Worm (Caenorhabditis elegans): ENCODE data around the gene F33H12.7.
"Not testable (repeated sequence)": the region's sequence is repeated elsewhere in the genome, so short reads cannot be mapped to it uniquely, and the experiment has no call there.

The F33H12.7 gene

DNA sequence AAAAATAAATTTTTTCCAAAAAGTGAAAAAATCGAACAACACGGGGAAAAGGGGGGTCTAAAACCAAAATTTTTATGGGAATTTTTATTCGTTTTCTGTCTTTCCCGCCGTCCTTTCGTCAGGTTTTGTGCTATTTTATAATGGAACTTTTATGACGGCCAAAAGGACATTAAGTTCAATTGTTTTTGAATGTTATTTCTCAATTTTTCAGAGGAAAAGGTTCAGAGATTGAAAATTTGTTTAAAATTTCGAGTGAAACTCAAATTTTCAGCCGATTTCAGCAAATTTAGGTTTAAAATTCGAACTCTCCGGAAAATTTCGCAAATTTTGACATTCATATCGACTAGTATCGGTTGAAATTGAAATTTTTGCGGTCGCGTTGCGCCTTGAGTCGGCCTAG is 22.7 kb downstream of the F33H12.7 start, which contains the start of gene nep-18:
TSS of gene nep-18 (minus strand) at position 101 of the 400 bp plus-strand sequence.
- no peak for TF ChIP-seq nhr-11 (tag; optimal IDR thresholded peaks at IDR 0.05)
- TF ChIP-seq elt-1 (tag; optimal IDR thresholded peaks at IDR 0.05): no peak
- TF ChIP-seq sea-2 (GFP tag; optimal IDR thresholded peaks at IDR 0.05): no peak
- no peak for TF ChIP-seq lin-15B (tag; optimal IDR thresholded peaks at IDR 0.05)
- no peak for TF ChIP-seq ceh-82 (tag; optimal IDR thresholded peaks at IDR 0.05)
- no peak for TF ChIP-seq zag-1 (tag; optimal IDR thresholded peaks at IDR 0.05)
- no peak for TF ChIP-seq mml-1 (tag; optimal IDR thresholded peaks at IDR 0.05)
- TF ChIP-seq ceh-16 (tag; optimal IDR thresholded peaks at IDR 0.05): no peak
- no peak for TF ChIP-seq R02D3.7 (tag; optimal IDR thresholded peaks at IDR 0.05)
- no peak for TF ChIP-seq ztf-4 (tag; optimal IDR thresholded peaks at IDR 0.05)
- TF ChIP-seq ceh-9 (tag; optimal IDR thresholded peaks at IDR 0.05): no peak
- TF ChIP-seq fkh-2 (tag; optimal IDR thresholded peaks at IDR 0.05): no peak
- no peak for TF ChIP-seq nhr-43 (tag; optimal IDR thresholded peaks at IDR 0.05; ENCODE audit: poor library complexity, severe bottlenecking)
- no peak for TF ChIP-seq jun-1 (tag; optimal IDR thresholded peaks at IDR 0.05)
- TF ChIP-seq ztf-11 (tag; optimal IDR thresholded peaks at IDR 0.05): no peak
- no peak for TF ChIP-seq nhr-237 (tag; optimal IDR thresholded peaks at IDR 0.05)
- TF ChIP-seq nhr-23 (tag; optimal IDR thresholded peaks at IDR 0.05): no peak
- no peak for TF ChIP-seq egl-27 (tag; optimal IDR thresholded peaks at IDR 0.05)
- no peak for TF ChIP-seq nhr-12 (tag; optimal IDR thresholded peaks at IDR 0.05)
- TF ChIP-seq nhr-28 (tag; optimal IDR thresholded peaks at IDR 0.05): no peak

DNA sequence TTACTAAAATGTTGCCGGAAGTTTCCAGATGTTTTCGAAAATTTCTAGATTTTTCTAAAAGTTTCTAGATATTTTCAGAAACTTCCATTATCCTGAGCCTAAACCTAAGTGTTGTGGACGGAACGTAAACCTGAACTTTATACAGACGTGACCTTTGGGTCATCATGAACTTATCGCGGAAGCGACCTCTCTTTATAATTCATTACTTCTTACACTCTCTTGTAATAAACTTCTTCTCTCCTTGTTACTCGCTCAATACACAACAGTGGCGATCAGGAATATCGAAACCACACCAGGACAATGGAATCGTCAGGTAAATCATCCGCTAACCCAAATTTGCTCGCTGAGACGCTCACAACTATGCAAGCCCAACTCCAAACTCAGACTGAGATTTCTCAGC is 33.0 kb downstream of the F33H12.7 start, which contains the start of gene K02F6.1:
TSS of gene K02F6.1 (plus strand) at position 301 of the 400 bp plus-strand sequence.
- not testable (repeated sequence) for TF ChIP-seq nhr-12, fos-1, ceh-16 (tag; optimal IDR thresholded peaks at IDR 0.05)

DNA sequence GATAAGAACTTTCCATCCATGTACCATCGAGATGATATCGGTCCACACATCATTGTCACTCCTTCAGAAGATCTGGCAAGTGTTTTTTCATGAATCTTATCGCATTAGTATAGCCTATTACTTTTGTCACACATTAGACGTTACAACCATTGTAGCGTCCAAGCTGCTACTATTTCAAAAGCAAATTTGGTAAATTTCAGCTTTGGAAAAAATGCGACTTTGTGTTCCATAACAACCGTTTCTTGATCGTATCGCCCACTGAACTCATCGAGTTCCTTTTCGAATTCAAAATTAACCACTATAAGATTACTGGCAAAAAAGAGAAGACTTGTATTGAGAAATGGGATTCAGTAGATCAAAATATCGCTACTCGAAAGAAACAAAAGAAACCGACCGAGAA is 33.7 kb downstream of the F33H12.7 start:
- TF ChIP-seq mml-1 (tag; optimal IDR thresholded peaks at IDR 0.05): no peak
- TF ChIP-seq elt-1 (tag; optimal IDR thresholded peaks at IDR 0.05): no peak
- TF ChIP-seq nhr-25 (tag; optimal IDR thresholded peaks at IDR 0.05): no peak
- TF ChIP-seq ceh-9 (tag; optimal IDR thresholded peaks at IDR 0.05): no peak
- TF ChIP-seq lsy-12 (tag; optimal IDR thresholded peaks at IDR 0.05): no peak
- no peak for TF ChIP-seq elt-2 (tag; optimal IDR thresholded peaks at IDR 0.05)

DNA sequence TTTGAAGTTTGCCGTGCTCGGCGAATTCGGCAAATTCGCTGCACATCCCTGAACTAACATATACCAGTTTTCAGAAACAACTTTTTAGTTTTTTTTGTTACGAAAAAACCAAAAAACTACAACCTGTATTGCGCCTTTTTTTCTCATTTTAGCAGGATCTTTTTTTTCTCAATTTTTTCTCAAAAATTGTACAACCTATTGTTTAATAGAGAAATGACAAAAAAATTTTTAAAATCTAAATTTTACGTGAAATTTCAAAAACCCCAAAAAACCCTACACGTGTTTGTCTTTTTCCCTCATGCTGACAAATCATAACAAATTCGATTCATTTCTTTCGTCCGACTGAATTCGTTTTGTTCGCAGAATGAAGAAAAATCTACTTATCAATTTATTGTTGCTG is 40.8 kb downstream of the F33H12.7 start, which contains the start of gene K02F6.3:
TSS of gene K02F6.3 (plus strand) at position 301 of the 400 bp plus-strand sequence.
- TF ChIP-seq nhr-76 (tag; optimal IDR thresholded peaks at IDR 0.05) (no peak), fkh-2 (tag; optimal IDR thresholded peaks at IDR 0.05) (no peak), ceh-16 (tag; optimal IDR thresholded peaks at IDR 0.05) (no peak), ama-1 (optimal IDR thresholded peaks at IDR 0.05) (no peak), nhr-28 (tag; optimal IDR thresholded peaks at IDR 0.05) (no peak), mdl-1 (tag; optimal IDR thresholded peaks at IDR 0.05) (no peak), elt-3 (tag; optimal IDR thresholded peaks at IDR 0.05) (no peak), nhr-25 (tag; optimal IDR thresholded peaks at IDR 0.05) (no peak), lsy-12 (tag; optimal IDR thresholded peaks at IDR 0.05) (no peak), daf-12 (tag; optimal IDR thresholded peaks at IDR 0.05) (no peak), ZK546.5 (tag; optimal IDR thresholded peaks at IDR 0.05) (no peak)

ce11 chrII:2538194-2538593 is 48.5 kb downstream of the F33H12.7 start, which contains the start of gene K02F6.4:
TSS of gene K02F6.4 (plus strand) at chrII:2538494.
- TF ChIP-seq ceh-9 (tag; optimal IDR thresholded peaks at IDR 0.05) (no peak), unc-39 (tag; optimal IDR thresholded peaks at IDR 0.05) (no peak), nhr-237 (tag; optimal IDR thresholded peaks at IDR 0.05) (no peak), nfya-1 (tag; optimal IDR thresholded peaks at IDR 0.05; ENCODE audit: insufficient read depth) (no peak), elt-2 (tag; optimal IDR thresholded peaks at IDR 0.05) (no peak), skn-1 (tag; optimal IDR thresholded peaks at IDR 0.05) (no peak), nhr-12 (tag; optimal IDR thresholded peaks at IDR 0.05) (no peak), nhr-11 (tag; optimal IDR thresholded peaks at IDR 0.05) (no peak), daf-12 (tag; optimal IDR thresholded peaks at IDR 0.05) (no peak), elt-1 (tag; optimal IDR thresholded peaks at IDR 0.05) (no peak), jun-1 (tag; optimal IDR thresholded peaks at IDR 0.05) (no peak), nhr-43 (tag; optimal IDR thresholded peaks at IDR 0.05; ENCODE audit: poor library complexity, severe bottlenecking) (no peak), pqm-1 (tag; optimal IDR thresholded peaks at IDR 0.05) (no peak), R02D3.7 (tag; optimal IDR thresholded peaks at IDR 0.05) (no peak), ztf-11 (tag; optimal IDR thresholded peaks at IDR 0.05) (no peak), lsy-12 (tag; optimal IDR thresholded peaks at IDR 0.05) (no peak), ZK546.5 (tag; optimal IDR thresholded peaks at IDR 0.05) (no peak), ceh-82 (tag; optimal IDR thresholded peaks at IDR 0.05) (no peak), mdl-1 (tag; optimal IDR thresholded peaks at IDR 0.05) (no peak)

Data from whole organism, L3 larva.